Worm (Caenorhabditis elegans): ENCODE measurements around the gene cfap-20.

cfap-20 gene

DNA sequence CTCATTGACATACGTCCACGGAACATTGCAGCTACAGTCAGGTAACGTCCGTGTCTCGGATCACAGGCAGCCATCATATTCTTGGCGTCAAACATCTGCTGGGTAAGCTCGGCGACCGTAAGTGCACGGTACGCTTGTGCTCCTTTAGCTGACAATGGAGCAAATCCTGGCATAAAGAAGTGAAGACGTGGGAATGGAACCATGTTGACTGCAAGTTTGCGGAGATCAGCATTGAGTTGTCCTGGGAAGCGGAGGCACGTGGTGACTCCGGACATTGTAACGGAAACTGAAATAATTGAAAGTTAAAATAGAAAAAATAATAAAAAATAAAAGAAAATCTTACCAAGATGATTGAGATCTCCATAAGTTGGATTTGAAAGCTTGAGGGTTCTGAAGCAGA lies 2.2 kb upstream of the cfap-20 start:
- TF ChIP-seq die-1 (tag; optimal IDR thresholded peaks at IDR 0.05) (no peak), him-1 (tag; optimal IDR thresholded peaks at IDR 0.05) (no peak), B0035.1 (tag; optimal IDR thresholded peaks at IDR 0.05) (no peak), akir-1 (GFP tag; optimal IDR thresholded peaks at IDR 0.05) (no peak), C06A6.2 (GFP tag; conservative IDR thresholded peaks at IDR 0.05) (no peak), egl-18 (GFP tag; IDR thresholded peaks at IDR 0.05) (no peak)

DNA sequence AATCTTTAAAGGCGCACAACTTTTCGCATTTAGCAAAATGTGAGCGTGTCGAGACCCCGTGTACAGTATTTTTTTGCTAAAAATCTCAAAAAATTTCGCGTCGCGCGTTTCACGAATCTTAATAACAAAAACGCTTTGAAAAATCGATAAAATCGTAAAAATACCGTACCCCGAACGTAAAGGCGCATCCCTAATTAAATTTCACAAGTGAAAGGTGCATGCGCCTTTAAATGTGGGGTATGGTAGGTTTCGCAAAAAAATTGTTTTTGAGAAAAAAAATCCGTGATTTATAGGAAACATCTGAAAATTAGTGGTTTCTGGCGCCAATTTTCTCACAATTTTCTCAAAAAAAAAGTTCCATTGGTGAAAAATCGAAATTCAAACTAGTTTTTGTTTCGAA lies 3.1 kb downstream of the cfap-20 start:
- TF ChIP-seq K11D2.4 (GFP tag; IDR thresholded peaks at IDR 0.05) (no peak), B0019.2 (GFP tag; conservative IDR thresholded peaks at IDR 0.05) (no peak), F52B5.7 (tag; optimal IDR thresholded peaks at IDR 0.05) (no peak), F49E8.2 (tag; optimal IDR thresholded peaks at IDR 0.05; ENCODE audit: insufficient read depth) (no peak), lag-1 (GFP tag; IDR thresholded peaks at IDR 0.05) (no peak), xnd-1 (tag; optimal IDR thresholded peaks at IDR 0.05) (peak; percentile 84), nhr-80 (tag; optimal IDR thresholded peaks at IDR 0.05) (no peak), pha-4 (tag; optimal IDR thresholded peaks at IDR 0.05) (no peak), ceh-91 (GFP tag; IDR thresholded peaks at IDR 0.05) (peak; percentile 46; the same call in 1 of the 2 replicates), nfyb-1 (GFP tag; IDR thresholded peaks at IDR 0.05) (no peak), ceh-58 (GFP tag; IDR thresholded peaks at IDR 0.05) (no peak), F37B4.10 (GFP tag; IDR thresholded peaks at IDR 0.05) (no peak), lsl-1 (GFP tag; optimal IDR thresholded peaks at IDR 0.05) (peak; percentile 96), efl-1 (GFP tag; optimal IDR thresholded peaks at IDR 0.05) (no peak), ccch-3 (GFP tag; optimal IDR thresholded peaks at IDR 0.05) (no peak), sptf-2 (GFP tag; optimal IDR thresholded peaks at IDR 0.05) (no peak), lin-54 (GFP tag; optimal IDR thresholded peaks at IDR 0.05) (peak; percentile 31), rcor-1 (GFP tag; IDR thresholded peaks at IDR 0.05) (no peak), snpc-4 (GFP tag; optimal IDR thresholded peaks at IDR 0.05) (no peak), snpc-4 (tag; optimal IDR thresholded peaks at IDR 0.05) (no peak), hlh-12 (tag; optimal IDR thresholded peaks at IDR 0.05) (no peak), tbx-9 (tag; optimal IDR thresholded peaks at IDR 0.05; ENCODE audit: borderline replicate concordance) (no peak), D2030.7 (GFP tag; IDR thresholded peaks at IDR 0.05) (0 out of 2 replicates have a peak, but pooled peaks have one; percentile 37), madf-8 (GFP tag; conservative IDR thresholded peaks at IDR 0.05) (peak; percentile 50), B0336.3 (GFP tag; IDR thresholded peaks at IDR 0.05) (no peak), ZK185.1 (tag; optimal IDR thresholded peaks at IDR 0.05; ENCODE audit: poor library complexity, severe bottlenecking) (no peak), F10E7.11 (tag; optimal IDR thresholded peaks at IDR 0.05) (no peak), fkh-3 (tag; optimal IDR thresholded peaks at IDR 0.05) (no peak), bed-1 (GFP tag; IDR thresholded peaks at IDR 0.05) (no peak), lin-35 (GFP tag; optimal IDR thresholded peaks at IDR 0.05) (no peak), ets-4 (GFP tag; optimal IDR thresholded peaks at IDR 0.05) (no peak), nhr-120 (GFP tag; IDR thresholded peaks at IDR 0.05) (no peak), lir-1 (GFP tag; conservative IDR thresholded peaks at IDR 0.05) (no peak), tbp1 (GFP tag; optimal IDR thresholded peaks at IDR 0.05) (no peak), Y79H2A.3 (GFP tag; conservative IDR thresholded peaks at IDR 0.05) (no peak), egl-44 (GFP tag; IDR thresholded peaks at IDR 0.05) (no peak), madf-6 (GFP tag; IDR thresholded peaks at IDR 0.05) (peak; percentile 82), gei-17 (GFP tag; optimal IDR thresholded peaks at IDR 0.05) (no peak), lin-40 (tag; optimal IDR thresholded peaks at IDR 0.05) (no peak), nhr-90 (tag; optimal IDR thresholded peaks at IDR 0.05) (no peak), F33H1.4 (GFP tag; IDR thresholded peaks at IDR 0.05) (peak; percentile 48), ztf-18 (tag; optimal IDR thresholded peaks at IDR 0.05) (no peak), hmg-20 (GFP tag; IDR thresholded peaks at IDR 0.05) (no peak)

All from whole organism, young adult.